Fruit fly (Drosophila melanogaster) whole organism, adult: Measurements from ENCODE around the gene Cngl.

ENCODE experiments used
- CG11617 ChIP-seq: fragments of 200-800 bp; sonication (Bioruptor generic); optimal IDR thresholded peaks from 2 replicates; lab custom pipeline; 2017; ENCODE audit warnings: mild to moderate bottlenecking, missing biosample characterization, missing genetic modification reagents, missing genetic modification characterization
- CG12768 ChIP-seq: fragments of 200-800 bp; sonication (Bioruptor generic); optimal IDR thresholded peaks from 2 replicates; lab custom pipeline; 2017; ENCODE audit warnings: missing biosample characterization, missing genetic modification characterization, mild to moderate bottlenecking, moderate library complexity, missing genetic modification reagents
- CG14711 ChIP-seq: fragments of 200-800 bp; sonication (Bioruptor generic); optimal IDR thresholded peaks from 2 replicates; lab custom pipeline; 2018; ENCODE audit warnings: missing biosample characterization, mild to moderate bottlenecking, missing genetic modification characterization, moderate library complexity
- CG1620 ChIP-seq: fragments of 200-800 bp; sonication (Bioruptor generic); optimal IDR thresholded peaks from 2 replicates; lab custom pipeline; 2016; ENCODE audit warnings: missing biosample characterization, missing genetic modification characterization
- CG33017 ChIP-seq: fragments of 200-800 bp; sonication (Bioruptor generic); optimal IDR thresholded peaks from 2 replicates; lab custom pipeline; 2018; ENCODE audit warnings: missing biosample characterization, mild to moderate bottlenecking, missing genetic modification characterization, moderate library complexity
- CG5204 ChIP-seq: fragments of 200-800 bp; sonication (Bioruptor generic); optimal IDR thresholded peaks from 2 replicates; lab custom pipeline; 2016; ENCODE audit warnings: missing biosample characterization, missing genetic modification characterization
- CG7045 ChIP-seq: fragments of 200-800 bp; sonication (Bioruptor generic); optimal IDR thresholded peaks from 2 replicates; lab custom pipeline; 2017; ENCODE audit warnings: missing biosample characterization, mild to moderate bottlenecking, missing genetic modification characterization
- CG7101 ChIP-seq: fragments of 200-800 bp; sonication (Bioruptor generic); optimal IDR thresholded peaks from 2 replicates; lab custom pipeline; 2018; ENCODE audit warnings: missing biosample characterization, mild to moderate bottlenecking, missing genetic modification characterization, moderate library complexity
- Clk ChIP-seq: fragments of 200-800 bp; sonication (Bioruptor generic); optimal IDR thresholded peaks from 2 replicates; lab custom pipeline; 2017; ENCODE audit warnings: missing biosample characterization, missing genetic modification characterization
- Crg-1 ChIP-seq: fragments of 200-800 bp; sonication (Bioruptor generic); optimal IDR thresholded peaks from 2 replicates; lab custom pipeline; 2016; ENCODE audit warnings: missing biosample characterization, missing genetic modification characterization
- Hr96 ChIP-seq: fragments of 200-800 bp; sonication (Bioruptor generic); optimal IDR thresholded peaks from 2 replicates; lab custom pipeline; 2016; ENCODE audit warnings: missing biosample characterization, missing genetic modification characterization
- Mnt ChIP-seq: fragments of 200-800 bp; sonication (Bioruptor generic); optimal IDR thresholded peaks from 2 replicates; lab custom pipeline; 2016; ENCODE audit warnings: missing biosample characterization, mild to moderate bottlenecking, missing genetic modification characterization
- bab1 ChIP-seq: fragments of 200-800 bp; sonication (Bioruptor generic); optimal IDR thresholded peaks from 3 replicates; lab custom pipeline; 2019; ENCODE audit warnings: missing biosample characterization, mild to moderate bottlenecking, missing genetic modification characterization, moderate library complexity
- cic ChIP-seq: fragments of 200-800 bp; sonication (Bioruptor generic); optimal IDR thresholded peaks from 2 replicates; lab custom pipeline; 2017; ENCODE audit warnings: missing biosample characterization, mild to moderate bottlenecking, missing genetic modification characterization, moderate library complexity
- cnc ChIP-seq, 2 experiments: fragments of >200 bp; optimal IDR thresholded peaks; 2 replicates each; lab custom pipeline; 2017
- kay ChIP-seq: fragments of 200-800 bp; sonication (Bioruptor generic); peaks from one replicate; lab custom pipeline; 2016; ENCODE audit warnings: missing biosample characterization, missing genetic modification characterization, borderline replicate concordance
- ovo ChIP-seq: fragments of 200-800 bp; sonication (Bioruptor generic); optimal IDR thresholded peaks from 2 replicates; lab custom pipeline; 2016; ENCODE audit warnings: missing biosample characterization, missing genetic modification characterization
- pad ChIP-seq: fragments of 200-800 bp; sonication (Bioruptor generic); optimal IDR thresholded peaks from 3 replicates; lab custom pipeline; 2017; ENCODE audit warnings: missing biosample characterization, missing genetic modification characterization, mild to moderate bottlenecking, moderate library complexity, missing genetic modification reagents
- tj ChIP-seq: fragments of 200-800 bp; sonication (Bioruptor generic); optimal IDR thresholded peaks from 3 replicates; lab custom pipeline; 2017; ENCODE audit warnings: missing biosample characterization, mild to moderate bottlenecking, missing genetic modification characterization, moderate library complexity
- toe ChIP-seq: fragments of 200-800 bp; sonication (Bioruptor generic); optimal IDR thresholded peaks from 2 replicates; lab custom pipeline; 2016; ENCODE audit warnings: missing biosample characterization, missing genetic modification characterization

Gene Cngl

dm6 chrX:15364467-15364866 is 76.6 kb downstream of the Cngl start:
- TF ChIP-seq CG1620 (no peak), kay (GFP tag; lab: Kevin White, UChicago) (no peak), ovo (GFP tag; lab: Kevin White, UChicago) (no peak), toe (GFP tag; lab: Kevin White, UChicago) (no peak), cnc (optimal IDR thresholded peaks at IDR 0.05; lab: Kevin White, UChicago) (no peak)

dm6 chrX:15363649-15364048 is 77.4 kb downstream of the Cngl start:
- TF ChIP-seq CG1620: no peak
- no peak for TF ChIP-seq Hr96 (GFP tag; lab: Kevin White, UChicago)
- no peak for TF ChIP-seq CG33017 (tag; lab: Kevin White, UChicago)
- no peak for TF ChIP-seq CG14711 (tag; lab: Kevin White, UChicago)
- no peak for TF ChIP-seq CG5204 (GFP tag; lab: Kevin White, UChicago)
- no peak for TF ChIP-seq kay (GFP tag; lab: Kevin White, UChicago)
- TF ChIP-seq ovo (GFP tag; lab: Kevin White, UChicago): no peak
- no peak for TF ChIP-seq Mnt (GFP tag; lab: Kevin White, UChicago)
- no peak for TF ChIP-seq CG7101
- no peak for TF ChIP-seq bab1 (GFP tag; lab: Kevin White, UChicago)
- no peak for TF ChIP-seq tj
- no peak for TF ChIP-seq toe (GFP tag; lab: Kevin White, UChicago)
- no peak for TF ChIP-seq CG11617 (GFP tag; lab: Kevin White, UChicago)
- no peak for TF ChIP-seq cic (GFP tag; lab: Kevin White, UChicago)
- TF ChIP-seq cnc (optimal IDR thresholded peaks at IDR 0.05; lab: Kevin White, UChicago): no peak
- no peak for TF ChIP-seq Crg-1 (GFP tag; lab: Kevin White, UChicago)
- no peak for TF ChIP-seq CG7045 (GFP tag; lab: Kevin White, UChicago)

dm6 chrX:15360961-15361360 is 80.1 kb downstream of the Cngl start, which contains the start of gene Pp1-13C:
Gene Pp1-13C (minus strand): TSS chrX:15361061.
- TF ChIP-seq toe (GFP tag; lab: Kevin White, UChicago) (no peak), Crg-1 (GFP tag; lab: Kevin White, UChicago) (no peak), CG11617 (GFP tag; lab: Kevin White, UChicago) (no peak), CG12768 (GFP tag; lab: Kevin White, UChicago) (no peak), Clk (GFP tag; lab: Kevin White, UChicago) (no peak), CG1620 (no peak), cic (GFP tag; lab: Kevin White, UChicago) (no peak), cnc (optimal IDR thresholded peaks at IDR 0.05; lab: Kevin White, UChicago) (no peak), kay (GFP tag; lab: Kevin White, UChicago) (no peak), bab1 (GFP tag; lab: Kevin White, UChicago) (no peak), CG5204 (GFP tag; lab: Kevin White, UChicago) (no peak)

dm6 chrX:15356410-15356809 is 84.6 kb downstream of the Cngl start:
- no peak for TF ChIP-seq CG1620
- no peak for TF ChIP-seq Mnt (GFP tag; lab: Kevin White, UChicago)
- TF ChIP-seq CG11617 (GFP tag; lab: Kevin White, UChicago): no peak
- TF ChIP-seq CG7045 (GFP tag; lab: Kevin White, UChicago): no peak
- no peak for TF ChIP-seq Crg-1 (GFP tag; lab: Kevin White, UChicago)
- no peak for TF ChIP-seq pad (GFP tag; lab: Kevin White, UChicago)
- TF ChIP-seq CG14711 (tag; lab: Kevin White, UChicago): no peak
- TF ChIP-seq bab1 (GFP tag; lab: Kevin White, UChicago): no peak
- TF ChIP-seq CG7101: no peak
- no peak for TF ChIP-seq CG33017 (tag; lab: Kevin White, UChicago)
- TF ChIP-seq Clk (GFP tag; lab: Kevin White, UChicago): no peak
- TF ChIP-seq toe (GFP tag; lab: Kevin White, UChicago): no peak

- TF ChIP-seq toe (GFP tag; lab: Kevin White, UChicago): no peak
- no peak for TF ChIP-seq kay (GFP tag; lab: Kevin White, UChicago)
- no peak for TF ChIP-seq Hr96 (GFP tag; lab: Kevin White, UChicago)
- TF ChIP-seq CG7101: no peak
- TF ChIP-seq CG11617 (GFP tag; lab: Kevin White, UChicago): no peak
- no peak for TF ChIP-seq CG1620
- no peak for TF ChIP-seq ovo (GFP tag; lab: Kevin White, UChicago)
- TF ChIP-seq pad (GFP tag; lab: Kevin White, UChicago): no peak
- TF ChIP-seq CG14711 (tag; lab: Kevin White, UChicago): no peak
- TF ChIP-seq Clk (GFP tag; lab: Kevin White, UChicago): no peak
- TF ChIP-seq cnc (optimal IDR thresholded peaks at IDR 0.05; lab: Kevin White, UChicago): no peak
- TF ChIP-seq tj: no peak
- no peak for TF ChIP-seq Crg-1 (GFP tag; lab: Kevin White, UChicago)
- no peak for TF ChIP-seq cic (GFP tag; lab: Kevin White, UChicago)
- TF ChIP-seq CG7045 (GFP tag; lab: Kevin White, UChicago): no peak
- no peak for TF ChIP-seq CG5204 (GFP tag; lab: Kevin White, UChicago)
- no peak for TF ChIP-seq CG33017 (tag; lab: Kevin White, UChicago)
- TF ChIP-seq bab1 (GFP tag; lab: Kevin White, UChicago): no peak
- no peak for TF ChIP-seq Mnt (GFP tag; lab: Kevin White, UChicago)
Measured at dm6 chrX:15353654-15354053, 87.4 kb downstream of the Cngl start.

- TF ChIP-seq cnc (optimal IDR thresholded peaks at IDR 0.05; lab: Kevin White, UChicago): no peak
- TF ChIP-seq ovo (GFP tag; lab: Kevin White, UChicago): no peak
- TF ChIP-seq bab1 (GFP tag; lab: Kevin White, UChicago): no peak
- TF ChIP-seq cic (GFP tag; lab: Kevin White, UChicago): no peak
- no peak for TF ChIP-seq Mnt (GFP tag; lab: Kevin White, UChicago)
- no peak for TF ChIP-seq CG14711 (tag; lab: Kevin White, UChicago)
Measured at dm6 chrX:15352692-15353091, 88.4 kb downstream of the Cngl start.
